Worm (Caenorhabditis elegans): Measurements from ENCODE around the gene C33D9.3.

The C33D9.3 gene

ce11 chrIV:8792808-8793207 is at the start of gene C33D9.3:
Gene C33D9.3 (minus strand): TSS chrIV:8792908.
- TF ChIP-seq hmg-11 (tag; optimal IDR thresholded peaks at IDR 0.05) (no peak), aly-2 (tag; optimal IDR thresholded peaks at IDR 0.05) (no peak), lsy-12 (tag; optimal IDR thresholded peaks at IDR 0.05) (no peak), fos-1 (tag; optimal IDR thresholded peaks at IDR 0.05) (no peak), R02D3.7 (tag; optimal IDR thresholded peaks at IDR 0.05) (no peak), nhr-76 (tag; optimal IDR thresholded peaks at IDR 0.05) (no peak), eor-1 (tag; optimal IDR thresholded peaks at IDR 0.05) (no peak), skn-1 (tag; optimal IDR thresholded peaks at IDR 0.05) (no peak), unc-62 (GFP tag; optimal IDR thresholded peaks at IDR 0.05) (no peak), pha-4 (tag; optimal IDR thresholded peaks at IDR 0.05) (no peak), ceh-9 (tag; optimal IDR thresholded peaks at IDR 0.05) (no peak), lin-39 (tag; optimal IDR thresholded peaks at IDR 0.05) (no peak), tbx-2 (tag; optimal IDR thresholded peaks at IDR 0.05) (no peak)

- TF ChIP-seq elt-2 (tag; optimal IDR thresholded peaks at IDR 0.05) = no peak
- no peak for TF ChIP-seq mdl-1 (tag; optimal IDR thresholded peaks at IDR 0.05)
- TF ChIP-seq nhr-28 (tag; optimal IDR thresholded peaks at IDR 0.05) = no peak
- no peak for TF ChIP-seq fkh-10 (GFP tag; optimal IDR thresholded peaks at IDR 0.05)
- TF ChIP-seq nhr-11 (tag; optimal IDR thresholded peaks at IDR 0.05) = no peak
- TF ChIP-seq egl-27 (tag; optimal IDR thresholded peaks at IDR 0.05) = no peak
- no peak for TF ChIP-seq aly-2 (tag; optimal IDR thresholded peaks at IDR 0.05)
- no peak for TF ChIP-seq sea-2 (GFP tag; optimal IDR thresholded peaks at IDR 0.05)
- no peak for TF ChIP-seq pha-4 (tag; optimal IDR thresholded peaks at IDR 0.05)
- no peak for TF ChIP-seq nhr-23 (tag; optimal IDR thresholded peaks at IDR 0.05)
- no peak for TF ChIP-seq fkh-2 (tag; optimal IDR thresholded peaks at IDR 0.05)
- TF ChIP-seq nhr-76 (tag; optimal IDR thresholded peaks at IDR 0.05) = no peak
Measured at ce11 chrIV:8840161-8840765, 47.6 kb upstream of the C33D9.3 start, which contains the start of the genes T28C6.11 and T11B7.1. Gene T28C6.11 (minus strand): TSS chrIV:8840261. Gene T11B7.1 (plus strand): TSS chrIV:8840715.

- TF ChIP-seq fkh-2 (tag; optimal IDR thresholded peaks at IDR 0.05) (no peak), ceh-9 (tag; optimal IDR thresholded peaks at IDR 0.05) (no peak), ZK546.5 (tag; optimal IDR thresholded peaks at IDR 0.05) (no peak), nhr-11 (tag; optimal IDR thresholded peaks at IDR 0.05) (no peak), daf-12 (tag; optimal IDR thresholded peaks at IDR 0.05) (no peak), nhr-237 (tag; optimal IDR thresholded peaks at IDR 0.05) (no peak), pha-4 (tag; optimal IDR thresholded peaks at IDR 0.05) (peak; percentile 89), skn-1 (tag; optimal IDR thresholded peaks at IDR 0.05) (no peak), nhr-28 (tag; optimal IDR thresholded peaks at IDR 0.05) (no peak), eor-1 (tag; optimal IDR thresholded peaks at IDR 0.05) (no peak), hmg-11 (tag; optimal IDR thresholded peaks at IDR 0.05) (no peak), nhr-12 (tag; optimal IDR thresholded peaks at IDR 0.05) (no peak), mdl-1 (tag; optimal IDR thresholded peaks at IDR 0.05) (no peak), unc-39 (tag; optimal IDR thresholded peaks at IDR 0.05) (no peak), nhr-23 (tag; optimal IDR thresholded peaks at IDR 0.05) (peak; percentile 21), egl-27 (tag; optimal IDR thresholded peaks at IDR 0.05) (no peak), fos-1 (tag; optimal IDR thresholded peaks at IDR 0.05) (no peak), nhr-25 (tag; optimal IDR thresholded peaks at IDR 0.05) (peak; percentile 66), mml-1 (tag; optimal IDR thresholded peaks at IDR 0.05) (no peak), nhr-67 (tag; optimal IDR thresholded peaks at IDR 0.05) (no peak), snpc-4 (tag; optimal IDR thresholded peaks at IDR 0.05) (no peak), ztf-4 (tag; optimal IDR thresholded peaks at IDR 0.05) (no peak), elt-2 (tag; optimal IDR thresholded peaks at IDR 0.05) (peak; percentile 45), sea-2 (GFP tag; optimal IDR thresholded peaks at IDR 0.05) (no peak), aly-2 (tag; optimal IDR thresholded peaks at IDR 0.05) (no peak), nhr-77 (tag; optimal IDR thresholded peaks at IDR 0.05) (no peak), ceh-82 (tag; optimal IDR thresholded peaks at IDR 0.05) (no peak), elt-3 (tag; optimal IDR thresholded peaks at IDR 0.05) (no peak), ceh-28 (tag; optimal IDR thresholded peaks at IDR 0.05) (peak; percentile 38), lin-39 (tag; optimal IDR thresholded peaks at IDR 0.05) (no peak), lsy-12 (tag; optimal IDR thresholded peaks at IDR 0.05) (no peak), nfya-1 (tag; optimal IDR thresholded peaks at IDR 0.05; ENCODE audit: insufficient read depth) (no peak), R02D3.7 (tag; optimal IDR thresholded peaks at IDR 0.05) (peak; percentile 7), zag-1 (tag; optimal IDR thresholded peaks at IDR 0.05) (no peak), unc-62 (GFP tag; optimal IDR thresholded peaks at IDR 0.05) (no peak), jun-1 (tag; optimal IDR thresholded peaks at IDR 0.05) (no peak), pqm-1 (tag; optimal IDR thresholded peaks at IDR 0.05) (peak; percentile 88), lin-15B (tag; optimal IDR thresholded peaks at IDR 0.05) (peak; percentile 1), ama-1 (optimal IDR thresholded peaks at IDR 0.05) (no peak), fkh-10 (GFP tag; optimal IDR thresholded peaks at IDR 0.05) (no peak), nhr-76 (tag; optimal IDR thresholded peaks at IDR 0.05) (no peak)
Measured at ce11 chrIV:8830591-8830990, 37.9 kb upstream of the C33D9.3 start, which contains the start of gene T28C6.8. Gene T28C6.8 (minus strand): TSS chrIV:8830727.

Measured in whole organism, L3 larva.